Fruit fly (Drosophila melanogaster) whole organism, embryonic: ENCODE results near the gene ihog.

Experiments used
- Ada2b ChIP-seq: fragments of 200-800 bp; sonication (Bioruptor generic); IDR thresholded peaks from 2 replicates; pipeline ENCODE4 v1.3.6; 2022; ENCODE audit warnings: missing biosample characterization, missing genetic modification characterization
- Aef1 ChIP-seq: fragments of 200-800 bp; sonication (Bioruptor generic); IDR thresholded peaks from 3 replicates; pipeline ENCODE4 v1.3.6; 2022; ENCODE audit warnings: missing biosample characterization, missing genetic modification characterization
- CG10321 ChIP-seq: fragments of 200-800 bp; sonication (Bioruptor generic); IDR thresholded peaks from 2 replicates; pipeline ENCODE4 v1.3.6; 2022; ENCODE audit warnings: missing biosample characterization, missing genetic modification characterization
- CG10543 ChIP-seq: fragments of 200-800 bp; sonication (Bioruptor generic); optimal IDR thresholded peaks from 3 replicates; lab custom pipeline; 2017; ENCODE audit warnings: missing biosample characterization, mild to moderate bottlenecking, missing genetic modification characterization, moderate library complexity
- CG10654 ChIP-seq: fragments of 200-800 bp; sonication (Bioruptor generic); optimal IDR thresholded peaks from 2 replicates; lab custom pipeline; 2016; ENCODE audit warnings: missing biosample characterization, missing genetic modification characterization
- CG12299 ChIP-seq: fragments of 200-800 bp; sonication (Bioruptor generic); optimal IDR thresholded peaks from 2 replicates; lab custom pipeline; 2018; ENCODE audit warnings: missing biosample characterization, mild to moderate bottlenecking, missing genetic modification characterization
- CG12942 ChIP-seq: fragments of 200-800 bp; sonication (Bioruptor generic); optimal IDR thresholded peaks from 3 replicates; lab custom pipeline; 2016; ENCODE audit warnings: missing biosample characterization, missing genetic modification characterization
- CG13624 ChIP-seq: fragments of 200-800 bp; sonication (Bioruptor generic); optimal IDR thresholded peaks from 2 replicates; lab custom pipeline; 2016; ENCODE audit warnings: missing biosample characterization, missing genetic modification characterization
- CG14050 ChIP-seq: fragments of 200-800 bp; sonication (Bioruptor generic); IDR thresholded peaks from 3 replicates; pipeline ENCODE4 v1.3.6; 2022; ENCODE audit warnings: missing biosample characterization, missing genetic modification characterization
- CG17361 ChIP-seq: fragments of 200-800 bp; sonication (Bioruptor generic); IDR thresholded peaks from 3 replicates; pipeline ENCODE4 v1.3.6; 2022; ENCODE audit warnings: missing biosample characterization, missing genetic modification characterization
- CG1792 ChIP-seq: fragments of 200-800 bp; sonication (Bioruptor generic); optimal IDR thresholded peaks from 2 replicates; lab custom pipeline; 2016; ENCODE audit warnings: missing biosample characterization, missing genetic modification characterization
- CG31224 ChIP-seq: fragments of 200-800 bp; sonication (Bioruptor generic); IDR thresholded peaks from 2 replicates; pipeline ENCODE4 v1.3.6; 2022; ENCODE audit warnings: missing biosample characterization, missing genetic modification characterization
- CG34224 ChIP-seq: fragments of 200-800 bp; sonication (Bioruptor generic); IDR thresholded peaks from 3 replicates; pipeline ENCODE4 v1.3.6; 2022; ENCODE audit warnings: missing biosample characterization, missing genetic modification characterization; ENCODE audit not compliant: partially characterized antibody
- CG34376 ChIP-seq: fragments of 200-800 bp; sonication (Bioruptor generic); optimal IDR thresholded peaks from 2 replicates; lab custom pipeline; 2018; ENCODE audit warnings: missing biosample characterization, mild to moderate bottlenecking, missing genetic modification characterization
- CG4820 ChIP-seq: fragments of 200-800 bp; sonication (Bioruptor generic); optimal IDR thresholded peaks from 3 replicates; lab custom pipeline; 2016; ENCODE audit warnings: missing biosample characterization, missing genetic modification characterization
- CG7928 ChIP-seq: fragments of 200-800 bp; sonication (Bioruptor generic); optimal IDR thresholded peaks from 2 replicates; lab custom pipeline; 2017; ENCODE audit warnings: missing biosample characterization, mild to moderate bottlenecking, missing genetic modification characterization
- CG7987 ChIP-seq: fragments of 200-800 bp; sonication (Bioruptor generic); optimal IDR thresholded peaks from 2 replicates; lab custom pipeline; 2018; ENCODE audit warnings: missing biosample characterization, mild to moderate bottlenecking, missing genetic modification characterization, moderate library complexity
- CG8765 ChIP-seq: fragments of 200-800 bp; sonication (Bioruptor generic); IDR thresholded peaks from 2 replicates; pipeline ENCODE4 v1.3.6; 2022; ENCODE audit warnings: missing biosample characterization, missing genetic modification characterization
- CG8924 ChIP-seq: fragments of 200-800 bp; optimal IDR thresholded peaks from 3 replicates; lab custom pipeline; 2019; ENCODE audit warnings: missing biosample characterization, mild to moderate bottlenecking, missing genetic modification characterization, moderate library complexity
- CkIIα-i1 ChIP-seq: fragments of 200-800 bp; sonication (Bioruptor generic); IDR thresholded peaks from 2 replicates; pipeline ENCODE4 v1.3.6; 2022; ENCODE audit warnings: missing biosample characterization, missing genetic modification characterization
- Doc3 ChIP-seq: fragments of 200-800 bp; sonication (Bioruptor generic); IDR thresholded peaks from 3 replicates; pipeline ENCODE4 v1.3.6; 2022; ENCODE audit warnings: missing biosample characterization, missing genetic modification characterization; ENCODE audit not compliant: partially characterized antibody
- ERR ChIP-seq: fragments of 200-800 bp; sonication (Bioruptor generic); optimal IDR thresholded peaks from 2 replicates; lab custom pipeline; 2016; ENCODE audit warnings: missing biosample characterization, missing genetic modification characterization
- Fer1 ChIP-seq: fragments of 200-800 bp; sonication (Bioruptor generic); optimal IDR thresholded peaks from 2 replicates; lab custom pipeline; 2017; ENCODE audit warnings: missing biosample characterization, mild to moderate bottlenecking, missing genetic modification characterization
- Fer2 ChIP-seq: fragments of 200-800 bp; sonication (Bioruptor generic); optimal IDR thresholded peaks from 2 replicates; lab custom pipeline; 2018; ENCODE audit warnings: missing biosample characterization, mild to moderate bottlenecking, missing genetic modification characterization, moderate library complexity
- Fer3 ChIP-seq: fragments of 200-800 bp; sonication (Bioruptor generic); optimal IDR thresholded peaks from 2 replicates; lab custom pipeline; 2018; ENCODE audit warnings: missing biosample characterization, mild to moderate bottlenecking, missing genetic modification characterization, moderate library complexity
- H2.0 ChIP-seq: fragments of 200-800 bp; sonication (Bioruptor generic); IDR thresholded peaks from 2 replicates; pipeline ENCODE4 v1.3.6; 2022; ENCODE audit warnings: missing biosample characterization, missing genetic modification characterization
- HLH54F ChIP-seq: fragments of 200-800 bp; sonication (Bioruptor generic); optimal IDR thresholded peaks from 3 replicates; lab custom pipeline; 2016; ENCODE audit warnings: missing biosample characterization, missing genetic modification characterization
- Lhr ChIP-seq: fragments of 200-800 bp; sonication (Bioruptor generic); optimal IDR thresholded peaks from 3 replicates; lab custom pipeline; 2017; ENCODE audit warnings: mild to moderate bottlenecking, missing biosample characterization, missing genetic modification reagents, missing genetic modification characterization
- Mes4 ChIP-seq: fragments of 200-800 bp; sonication (Bioruptor generic); optimal IDR thresholded peaks from 2 replicates; lab custom pipeline; 2016; ENCODE audit warnings: missing biosample characterization, missing genetic modification characterization
- Mrtf ChIP-seq: fragments of 200-800 bp; sonication (Bioruptor generic); IDR thresholded peaks from 3 replicates; pipeline ENCODE4 v1.3.6; 2022; ENCODE audit warnings: missing biosample characterization, missing genetic modification characterization
- NC2α ChIP-seq: fragments of 200-800 bp; sonication (Bioruptor generic); optimal IDR thresholded peaks from 2 replicates; lab custom pipeline; 2016; ENCODE audit warnings: missing biosample characterization, missing genetic modification characterization
- Neu2 ChIP-seq: fragments of 200-800 bp; sonication (Bioruptor generic); optimal IDR thresholded peaks from 3 replicates; lab custom pipeline; 2016; ENCODE audit warnings: missing biosample characterization, missing genetic modification characterization, borderline replicate concordance
- Nf-YC ChIP-seq: fragments of 200-800 bp; optimal IDR thresholded peaks from 3 replicates; lab custom pipeline; 2019; ENCODE audit warnings: missing biosample characterization, mild to moderate bottlenecking, missing genetic modification characterization, moderate library complexity
- PHDP ChIP-seq: fragments of 200-800 bp; sonication (Bioruptor generic); optimal IDR thresholded peaks from 3 replicates; lab custom pipeline; 2018; ENCODE audit warnings: missing biosample characterization, mild to moderate bottlenecking, missing genetic modification characterization, moderate library complexity
- Ptx1 ChIP-seq: fragments of 200-800 bp; sonication (Bioruptor generic); IDR thresholded peaks from 2 replicates; pipeline ENCODE4 v1.3.6; 2022; ENCODE audit warnings: missing biosample characterization, missing genetic modification characterization
- Rx ChIP-seq: fragments of 200-800 bp; sonication (Bioruptor generic); IDR thresholded peaks from 2 replicates; pipeline ENCODE4 v1.3.6; 2022; ENCODE audit warnings: missing biosample characterization, missing genetic modification characterization
- Stat92E ChIP-seq, 3 experiments: fragments of >200 bp in 2 of 3; fragments of 200-800 bp in 1 of 3; sonication (Bioruptor generic) in 1 of 3; optimal IDR thresholded peaks; 2 replicates each; lab custom pipeline; 2017 to 2019; ENCODE audit warnings: missing biosample characterization in 3 of 3, missing genetic modification characterization in 3 of 3, mild to moderate bottlenecking in 1 of 3, moderate library complexity in 1 of 3
- ap ChIP-seq: fragments of 200-800 bp; sonication (Bioruptor generic); IDR thresholded peaks from 2 replicates; pipeline ENCODE4 v1.3.6; 2022; ENCODE audit warnings: missing biosample characterization, missing genetic modification characterization
- cad ChIP-seq: fragments of >200 bp; optimal IDR thresholded peaks from 2 replicates; lab custom pipeline; 2017; ENCODE audit warnings: missing biosample characterization, missing genetic modification characterization
- emc ChIP-seq: fragments of 200-800 bp; sonication (Bioruptor generic); optimal IDR thresholded peaks from 2 replicates; lab custom pipeline; 2016; ENCODE audit warnings: missing biosample characterization, missing genetic modification characterization
- gro ChIP-seq: fragments of 200-800 bp; sonication (Bioruptor generic); optimal IDR thresholded peaks from 2 replicates; lab custom pipeline; 2016; ENCODE audit warnings: missing biosample characterization, missing genetic modification characterization
- gt ChIP-seq: fragments of 200-800 bp; sonication (Bioruptor generic); IDR thresholded peaks from 2 replicates; pipeline ENCODE4 v1.3.6; 2022; ENCODE audit warnings: missing biosample characterization, missing genetic modification characterization
- h ChIP-seq: fragments of >200 bp; optimal IDR thresholded peaks from 2 replicates; lab custom pipeline; 2017
- lmd ChIP-seq: fragments of 200-800 bp; sonication (Bioruptor generic); IDR thresholded peaks from 2 replicates; pipeline ENCODE4 v1.3.6; 2022; ENCODE audit warnings: missing biosample characterization, missing genetic modification characterization
- mirr ChIP-seq: fragments of 200-800 bp; sonication (Bioruptor generic); optimal IDR thresholded peaks from 3 replicates; lab custom pipeline; 2018; ENCODE audit warnings: missing biosample characterization, mild to moderate bottlenecking, missing genetic modification characterization
- oc ChIP-seq: fragments of 200-800 bp; sonication (Bioruptor generic); optimal IDR thresholded peaks from 2 replicates; lab custom pipeline; 2018; ENCODE audit warnings: missing biosample characterization, mild to moderate bottlenecking, missing genetic modification characterization, moderate library complexity
- phol ChIP-seq: fragments of 200-800 bp; sonication (Bioruptor generic); optimal IDR thresholded peaks from 3 replicates; lab custom pipeline; 2018; ENCODE audit warnings: missing biosample characterization, mild to moderate bottlenecking, missing genetic modification characterization, moderate library complexity
- rib ChIP-seq: fragments of 200-800 bp; sonication (Bioruptor generic); IDR thresholded peaks from 2 replicates; pipeline ENCODE4 v1.3.6; 2022; ENCODE audit warnings: missing biosample characterization, missing genetic modification characterization
- schlank ChIP-seq: fragments of 200-800 bp; sonication (Bioruptor generic); optimal IDR thresholded peaks from 2 replicates; lab custom pipeline; 2018; ENCODE audit warnings: missing biosample characterization, mild to moderate bottlenecking, missing genetic modification characterization
- sr ChIP-seq: fragments of 200-800 bp; sonication (Bioruptor generic); IDR thresholded peaks from 3 replicates; pipeline ENCODE4 v1.3.6; 2022; ENCODE audit warnings: missing biosample characterization, missing genetic modification characterization
- tio ChIP-seq: fragments of 200-800 bp; sonication (Bioruptor generic); optimal IDR thresholded peaks from 2 replicates; lab custom pipeline; 2017; ENCODE audit warnings: missing biosample characterization, missing genetic modification characterization, inconsistent platforms
- tll ChIP-seq, 2 experiments: fragments of 200-800 bp in 1 of 2; fragments of >200 bp in 1 of 2; sonication (Bioruptor generic) in 1 of 2; optimal IDR thresholded peaks; 2 replicates each; lab custom pipeline; 2017 to 2019; ENCODE audit warnings: missing biosample characterization in 2 of 2, missing genetic modification characterization in 2 of 2, mild to moderate bottlenecking in 1 of 2, moderate library complexity in 1 of 2

Gene ihog

DNA sequence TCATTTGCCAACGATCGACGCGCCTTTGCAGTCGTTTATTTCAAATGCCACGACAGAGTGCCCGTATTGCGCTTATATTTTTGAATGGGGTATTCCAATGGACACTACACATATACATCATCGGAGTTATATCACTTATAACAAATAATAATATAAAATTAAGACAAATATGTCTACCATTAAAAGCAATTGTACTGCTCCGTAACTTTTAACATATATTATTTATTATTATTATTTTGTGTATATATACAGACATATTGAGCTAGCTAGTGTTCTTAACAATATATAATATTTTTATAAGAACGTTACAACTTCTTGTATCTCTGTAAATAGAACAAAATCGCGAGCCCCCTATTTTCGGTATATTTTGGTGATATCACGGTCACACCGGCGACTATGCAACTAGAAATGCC is 15.4 kb upstream of the ihog start, which contains the start of the genes sip2 and Coprox (continued):
- TF ChIP-seq Ptx1 = peak; percentile 53; the same call in 1 of the 2 replicates
- peak; percentile 68 for TF ChIP-seq CG10543 (GFP tag; lab: Kevin White, UChicago)
- no peak for TF ChIP-seq Mes4
- TF ChIP-seq schlank (tag; lab: Kevin White, UChicago) = no peak
- no peak for TF ChIP-seq mirr (GFP tag; lab: Kevin White, UChicago)
- TF ChIP-seq CG13624 (GFP tag; lab: Kevin White, UChicago) = no peak
- no peak for TF ChIP-seq gt (GFP tag; lab: Robert Waterston, UW)
- TF ChIP-seq CG17361 (GFP tag; lab: Robert Waterston, UW) = peak; percentile 89
- no peak for TF ChIP-seq h
- no peak; the same call in 2 of the 3 replicates for TF ChIP-seq Mrtf (GFP tag; lab: Robert Waterston, UW)
- no peak for TF ChIP-seq CkIIα-i1 (GFP tag; lab: Robert Waterston, UW)
- peak in 1 of 3 experiments; percentile 15 for TF ChIP-seq Stat92E (GFP tag; optimal IDR thresholded peaks at IDR 0.05; lab: Kevin White, UChicago)
- no peak for TF ChIP-seq cad (GFP tag; lab: Kevin White, UChicago)
- no peak for TF ChIP-seq tll (GFP tag; optimal IDR thresholded peaks at IDR 0.05; lab: Kevin White, UChicago)
- TF ChIP-seq CG12299 (tag; lab: Kevin White, UChicago) = peak; percentile 69
- no peak for TF ChIP-seq tio (GFP tag; lab: Kevin White, UChicago)
- TF ChIP-seq Doc3 = no peak
- TF ChIP-seq CG10654 (GFP tag; lab: Kevin White, UChicago) = no peak
- peak; percentile 48 for TF ChIP-seq H2.0 (GFP tag; lab: Robert Waterston, UW)
- TF ChIP-seq PHDP = peak; percentile 82
- peak; percentile 50 for TF ChIP-seq CG12942 (GFP tag; lab: Kevin White, UChicago)
- no peak for TF ChIP-seq CG7987 (GFP tag; lab: Kevin White, UChicago)
- no peak for TF ChIP-seq sr (GFP tag; lab: Robert Waterston, UW)
- no peak for TF ChIP-seq CG7928 (GFP tag; lab: Kevin White, UChicago)
- no peak for TF ChIP-seq CG10321 (GFP tag; lab: Robert Waterston, UW)
- TF ChIP-seq NC2α = no peak
- TF ChIP-seq CG4820 (GFP tag; lab: Kevin White, UChicago) = peak; percentile 27
- no peak for TF ChIP-seq ERR (GFP tag; lab: Kevin White, UChicago)
- no peak for TF ChIP-seq CG8765 (GFP tag; lab: Robert Waterston, UW)
- no peak for TF ChIP-seq emc (GFP tag; lab: Kevin White, UChicago)
- no peak for TF ChIP-seq ap
- no peak for TF ChIP-seq Rx (GFP tag; lab: Robert Waterston, UW)
- TF ChIP-seq Fer2 = peak; percentile 53
- TF ChIP-seq CG34224 (GFP tag; lab: Robert Waterston, UW) = no peak
- TF ChIP-seq oc (tag; lab: Kevin White, UChicago) = no peak
- peak; percentile 50; the same call in 1 of the 2 replicates for TF ChIP-seq rib (GFP tag; lab: Robert Waterston, UW)
- TF ChIP-seq Lhr (GFP tag; lab: Kevin White, UChicago) = peak; percentile 33
- TF ChIP-seq CG14050 (GFP tag; lab: Robert Waterston, UW) = no peak
- no peak; the same call in 1 of the 2 replicates for TF ChIP-seq Ada2b (GFP tag; lab: Robert Waterston, UW)
- no peak for TF ChIP-seq gro (GFP tag; lab: Kevin White, UChicago)
- peak; percentile 82 for TF ChIP-seq Nf-YC (tag; lab: Kevin White, UChicago)
- TF ChIP-seq HLH54F (GFP tag; lab: Kevin White, UChicago) = no peak
- TF ChIP-seq CG34376 = no peak
- TF ChIP-seq Aef1 (GFP tag; lab: Robert Waterston, UW) = peak; percentile 33; the same call in 1 of the 3 replicates
- TF ChIP-seq Fer3 (tag; lab: Kevin White, UChicago) = peak; percentile 72
- TF ChIP-seq CG31224 = peak; percentile 48; the same call in 1 of the 2 replicates
- peak; percentile 55; the same call in 1 of the 2 replicates for TF ChIP-seq lmd
- TF ChIP-seq CG1792 (GFP tag; lab: Kevin White, UChicago) = no peak
- peak; percentile 68 for TF ChIP-seq Fer1
- peak; percentile 86 for TF ChIP-seq CG8924 (tag; lab: Kevin White, UChicago)
- peak; percentile 76 for TF ChIP-seq phol (tag; lab: Kevin White, UChicago)
- TF ChIP-seq Neu2 = no peak
